Worm (Caenorhabditis elegans) whole organism, dauer: ENCODE data around the gene fipr-4.

Source experiments
- unc-62 ChIP-seq: sonication (generic microtip); optimal IDR thresholded peaks from 2 replicates; lab custom pipeline; 2017; ENCODE audit warnings: missing biosample characterization, missing genetic modification reagents, missing genetic modification characterization

fipr-4 gene

DNA sequence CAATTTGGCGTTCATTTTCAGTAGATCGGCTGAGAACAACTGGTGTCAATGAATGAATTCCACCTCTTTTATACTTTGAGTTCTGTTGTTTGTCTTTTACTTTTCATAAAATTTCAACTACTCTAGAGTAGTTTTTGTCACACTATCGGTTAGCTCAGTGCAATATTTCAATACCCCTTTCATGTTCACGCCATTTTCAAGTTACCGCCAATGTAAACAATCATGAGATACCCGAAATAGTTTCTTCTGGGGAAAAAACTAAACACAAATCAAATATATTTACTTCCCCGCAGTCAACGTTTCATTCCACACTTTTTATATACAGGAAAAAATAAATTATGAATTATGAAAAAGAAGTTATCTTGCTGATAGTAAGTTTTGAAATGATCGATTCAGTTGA lies at the start of gene fipr-4:
TSS of gene fipr-4 (minus strand) at position 101 of the 400 bp plus-strand sequence.
- no peak for TF ChIP-seq unc-62 (GFP tag; lab: Kevin White, UChicago)

DNA sequence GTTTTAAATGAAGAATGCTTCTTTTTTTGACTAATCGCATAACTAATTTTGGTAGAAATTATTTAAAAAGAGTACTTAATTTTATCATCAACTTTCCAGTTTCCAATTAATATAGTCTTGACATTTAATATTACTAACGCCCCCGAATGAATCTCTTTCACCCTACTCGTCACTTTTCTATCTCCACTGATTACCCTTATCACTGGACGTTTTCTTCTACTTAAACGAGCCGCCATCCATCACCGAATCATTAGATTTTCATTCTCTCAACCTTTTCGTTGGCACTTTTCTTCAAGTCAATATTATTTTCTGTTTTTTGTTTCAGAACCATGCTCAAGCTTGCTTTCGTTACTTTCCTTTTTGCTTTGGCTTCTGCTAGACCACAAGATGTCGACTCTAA lies 49.3 kb upstream of the fipr-4 start, which contains the start of gene lys-1:
TSS of gene lys-1 (plus strand) at position 326 of the 400 bp plus-strand sequence.
- TF ChIP-seq unc-62 (GFP tag; lab: Kevin White, UChicago): no peak

DNA sequence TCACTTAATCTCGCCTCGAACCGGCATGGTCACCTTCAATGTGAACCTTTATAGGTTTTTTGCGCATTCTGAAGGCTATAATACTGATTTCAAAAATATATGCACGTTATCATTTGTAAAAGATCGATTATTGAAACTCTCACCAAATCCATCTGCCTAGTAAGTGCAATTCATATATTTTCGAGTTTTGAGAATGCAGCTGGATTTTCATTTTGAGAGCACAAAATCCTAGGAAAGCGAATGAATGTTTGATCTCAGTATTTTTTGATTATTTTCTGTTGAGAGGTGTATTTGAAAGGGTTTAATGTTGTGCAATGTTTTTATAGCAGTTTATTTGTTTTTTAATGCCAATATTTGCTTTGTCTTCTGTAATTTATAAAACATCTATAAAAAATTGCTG lies 47.8 kb upstream of the fipr-4 start:
- no peak for TF ChIP-seq unc-62 (GFP tag; lab: Kevin White, UChicago)

DNA sequence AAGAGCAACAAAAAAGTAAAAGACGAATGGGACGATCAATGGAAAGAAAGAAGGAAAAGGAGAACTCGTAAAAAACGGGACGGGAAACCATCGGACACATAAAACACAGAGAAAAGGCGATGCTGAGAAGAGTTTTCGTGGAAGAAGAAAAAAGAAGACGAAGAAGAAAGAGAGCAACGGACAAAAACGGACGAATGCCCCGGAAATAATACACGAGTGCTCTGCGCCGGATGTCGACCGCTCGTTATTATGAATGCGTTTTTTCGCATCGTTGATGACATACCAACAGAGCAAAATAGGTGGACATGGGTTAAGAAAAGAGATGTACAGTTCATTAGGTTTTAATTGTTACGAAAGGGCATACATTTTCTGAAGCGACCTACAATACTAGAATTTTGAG lies 47.4 kb upstream of the fipr-4 start, which contains the start of gene Y22F5A.11:
TSS of gene Y22F5A.11 (minus strand) at position 28 of the 400 bp plus-strand sequence.
- TF ChIP-seq unc-62 (GFP tag; lab: Kevin White, UChicago): no peak

DNA sequence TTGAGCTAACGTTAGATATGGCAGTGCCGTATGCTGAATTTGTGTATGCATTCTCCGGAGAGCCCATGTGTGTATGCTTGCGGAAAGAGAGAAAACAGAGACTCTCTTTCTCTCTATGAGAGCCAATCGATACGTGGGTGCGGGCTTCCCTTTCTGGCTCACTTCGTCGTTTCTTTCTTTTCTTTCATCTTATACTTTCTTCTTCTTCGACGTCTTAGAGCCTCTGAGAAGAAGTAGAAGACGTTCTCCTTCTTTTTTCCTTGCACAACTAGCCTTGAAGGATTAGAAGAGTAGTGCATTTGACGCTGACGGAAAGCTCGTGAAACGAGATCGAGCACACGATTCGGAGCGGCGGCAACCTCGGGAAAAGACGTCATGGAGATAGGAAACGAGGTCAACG lies 45.6 kb upstream of the fipr-4 start:
- no peak for TF ChIP-seq unc-62 (GFP tag; lab: Kevin White, UChicago)

DNA sequence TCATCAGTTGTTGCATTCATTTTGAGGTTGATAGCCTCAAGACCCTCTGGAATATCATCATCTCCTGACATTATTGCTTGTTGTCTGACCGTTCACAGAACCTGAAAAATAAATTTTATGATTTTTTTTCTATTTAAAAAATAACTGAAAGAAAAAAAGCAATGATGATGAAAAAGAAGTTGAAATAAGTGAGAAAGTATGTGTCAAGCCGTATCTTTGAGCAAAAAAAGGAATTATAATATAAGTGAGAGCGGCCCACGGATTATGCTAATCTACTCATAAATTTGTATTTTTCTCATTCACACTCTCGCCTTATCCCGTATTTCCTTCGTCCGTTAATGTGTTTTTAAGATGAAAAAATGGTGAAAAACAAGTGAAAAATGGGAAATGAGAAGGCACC lies 42.0 kb upstream of the fipr-4 start, which contains the start of gene ric-4:
TSS of gene ric-4 (minus strand) at position 101 of the 400 bp plus-strand sequence.
- TF ChIP-seq unc-62 (GFP tag; lab: Kevin White, UChicago): no peak

DNA sequence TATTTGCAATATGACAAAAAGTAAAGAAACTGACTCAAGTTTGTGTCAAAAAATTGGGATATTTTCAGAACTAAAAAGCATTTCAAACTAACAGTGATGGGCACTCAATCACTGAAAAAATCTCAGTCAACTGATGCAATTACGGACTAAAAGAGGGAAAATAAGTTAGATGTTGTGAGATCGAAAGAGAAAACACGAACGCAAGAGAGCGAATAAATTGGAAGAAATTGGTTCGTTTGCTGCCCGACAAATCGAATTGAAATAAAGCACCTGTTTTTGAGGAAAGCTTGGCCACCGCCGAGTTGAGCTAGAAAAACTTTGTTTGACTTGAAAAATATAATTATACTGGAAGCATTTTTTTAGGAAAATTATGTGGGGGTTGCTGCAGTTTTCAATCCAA lies 37.8 kb upstream of the fipr-4 start:
- TF ChIP-seq unc-62 (GFP tag; lab: Kevin White, UChicago): no peak

DNA sequence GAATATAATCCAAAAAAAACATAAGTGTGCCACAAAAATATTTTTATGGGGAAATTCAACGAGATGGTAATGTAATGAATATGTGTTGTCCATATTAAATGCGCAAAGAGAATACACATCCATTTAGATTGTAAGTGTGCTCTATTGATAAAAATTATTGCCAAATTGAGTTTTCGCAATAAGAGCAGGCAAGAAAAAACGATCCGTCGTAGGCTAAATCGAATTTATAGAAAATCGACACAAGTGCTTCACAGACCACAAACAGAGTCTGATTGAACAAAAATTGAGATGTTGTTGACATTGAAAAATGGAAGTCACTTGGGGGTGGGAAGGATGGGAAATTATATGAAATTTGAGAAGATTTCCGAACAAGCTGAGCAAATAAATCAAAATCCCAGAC lies 36.8 kb upstream of the fipr-4 start:
- no peak for TF ChIP-seq unc-62 (GFP tag; lab: Kevin White, UChicago)

DNA sequence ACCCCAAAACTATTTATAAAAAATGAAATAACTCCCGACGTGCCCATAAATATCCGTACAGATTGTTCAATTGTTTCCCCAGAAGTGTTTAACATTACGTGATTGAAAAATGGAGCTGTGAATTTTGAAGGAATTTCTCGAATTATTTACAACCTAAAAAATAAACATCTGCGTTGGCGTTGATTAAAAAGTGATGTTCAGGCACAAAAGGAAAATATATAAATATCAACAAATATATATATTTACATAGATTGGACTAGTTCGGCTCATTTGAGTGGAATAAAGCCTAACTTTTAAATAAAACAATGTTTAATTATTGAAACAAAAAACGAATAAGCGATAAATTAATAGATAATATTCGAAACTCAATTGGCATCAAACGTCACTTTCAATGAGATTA lies 32.2 kb upstream of the fipr-4 start, which contains the start of gene sri-18:
TSS of gene sri-18 (minus strand) at position 101 of the 400 bp plus-strand sequence.
- no peak for TF ChIP-seq unc-62 (GFP tag; lab: Kevin White, UChicago)

DNA sequence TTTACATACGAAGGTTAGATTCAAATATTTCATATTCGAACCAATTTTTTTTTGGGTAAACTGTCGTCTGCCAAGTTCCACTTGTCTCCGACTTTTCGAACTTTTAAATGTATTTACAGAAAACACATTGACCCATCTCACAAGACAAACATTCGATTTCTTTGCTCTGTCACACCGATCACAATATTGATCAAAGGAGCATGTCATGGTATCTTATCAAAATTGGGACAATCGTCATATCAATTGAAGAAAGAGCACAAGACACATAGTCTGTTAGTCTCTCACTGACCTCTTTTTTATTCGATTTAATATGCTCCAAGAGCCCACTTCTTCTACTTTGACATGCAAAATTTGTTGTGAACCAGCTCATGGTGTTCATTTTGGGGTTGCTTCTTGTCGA lies 27.8 kb upstream of the fipr-4 start, which contains the start of gene nhr-232:
TSS of gene nhr-232 (plus strand) at position 121 of the 400 bp plus-strand sequence.
- TF ChIP-seq unc-62 (GFP tag; lab: Kevin White, UChicago): no peak

DNA sequence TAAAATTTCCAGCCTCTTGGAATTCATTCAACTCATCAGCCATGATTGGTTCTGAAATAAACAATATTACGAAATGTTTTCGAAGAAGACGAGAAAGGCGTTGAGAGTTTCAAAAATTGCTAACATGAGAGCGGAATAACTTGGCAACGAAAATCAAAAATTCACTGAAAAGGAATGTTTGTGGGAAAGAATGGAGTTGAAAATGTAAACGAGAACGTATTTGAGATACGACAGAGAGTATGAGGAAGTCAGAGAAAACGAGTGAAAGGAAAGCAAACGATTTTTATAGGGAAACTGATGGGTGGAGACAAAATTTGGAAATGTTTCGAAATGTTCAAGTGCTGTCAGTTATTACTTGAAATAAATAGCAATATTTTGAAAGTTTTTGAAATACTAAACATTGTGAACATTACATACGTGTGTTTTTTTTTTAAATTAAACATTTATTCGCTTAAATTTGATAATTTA lies 26.8 kb upstream of the fipr-4 start, which contains the start of gene rop-1:
TSS of gene rop-1 (minus strand) at position 51 of the 468 bp plus-strand sequence.
- TF ChIP-seq unc-62 (GFP tag; lab: Kevin White, UChicago): no peak

DNA sequence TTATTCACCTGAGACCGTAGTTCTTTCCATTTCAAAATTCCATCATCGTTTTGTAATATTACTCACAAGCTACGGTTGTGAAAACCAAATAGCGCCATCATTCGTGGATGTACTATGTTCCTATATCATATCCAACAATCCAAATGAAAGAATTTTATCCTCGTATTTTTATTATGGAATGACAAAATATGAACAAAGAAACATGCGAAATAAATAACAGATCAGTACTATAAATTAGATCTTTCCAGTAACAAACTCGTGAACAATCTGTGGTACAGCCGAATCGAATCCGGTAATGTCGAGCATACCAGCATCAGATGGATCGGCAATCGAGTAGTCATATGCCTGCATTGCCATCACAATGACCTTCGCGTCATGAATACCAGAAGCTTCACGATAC lies 24.4 kb upstream of the fipr-4 start:
- TF ChIP-seq unc-62 (GFP tag; lab: Kevin White, UChicago): no peak

DNA sequence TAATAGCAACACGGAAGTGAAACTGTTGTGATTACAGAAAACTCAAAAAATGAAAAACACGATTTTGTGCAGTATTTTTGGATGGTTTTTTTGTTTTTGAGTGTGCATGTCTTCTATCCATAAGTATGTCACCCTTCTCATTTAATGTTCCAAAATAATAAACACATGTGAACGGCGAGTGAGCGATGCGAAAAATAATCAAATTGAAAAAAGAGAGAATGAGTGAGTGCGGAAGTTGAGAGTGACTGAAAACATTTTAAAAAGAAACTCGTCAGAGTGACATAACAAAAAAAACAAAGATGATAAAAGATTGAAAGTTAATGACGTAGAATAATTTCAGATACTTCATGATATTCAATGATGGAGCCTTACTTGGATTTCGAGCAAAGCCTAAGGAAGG lies 21.3 kb upstream of the fipr-4 start:
- TF ChIP-seq unc-62 (GFP tag; lab: Kevin White, UChicago): no peak

DNA sequence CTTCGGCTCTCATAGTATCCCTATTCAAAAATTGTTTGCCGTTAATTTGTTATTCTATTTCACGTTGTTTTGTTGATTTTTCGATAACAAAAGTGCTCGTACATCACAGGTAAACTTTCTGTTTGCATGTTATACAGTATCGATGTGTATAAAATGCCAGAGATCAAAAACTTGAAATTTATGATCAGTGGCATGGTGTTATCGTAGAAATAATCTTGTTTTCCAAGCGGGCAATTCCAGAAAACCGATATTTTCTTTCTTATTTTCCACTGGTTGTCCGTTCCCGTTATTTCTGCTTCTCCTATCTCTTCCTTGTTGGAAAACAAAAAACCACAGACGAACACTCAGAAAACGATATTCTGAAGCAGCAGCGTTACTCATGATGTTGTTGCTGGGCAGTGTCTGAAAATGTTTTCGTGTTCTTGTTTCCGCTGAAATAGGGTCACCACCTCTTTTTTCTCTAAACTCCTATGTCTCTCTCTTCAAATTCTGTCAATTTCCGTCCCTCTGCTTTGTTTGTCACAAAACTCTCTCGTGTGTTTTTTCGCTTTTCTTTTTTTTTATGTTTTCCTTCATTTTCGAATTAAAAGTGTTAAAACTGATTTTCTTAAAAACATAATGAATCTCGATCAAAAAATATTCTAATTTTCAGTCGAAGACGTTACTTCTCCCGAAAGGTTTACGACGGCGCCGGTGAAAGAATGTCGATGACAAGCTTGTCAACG lies 20.2 kb upstream of the fipr-4 start, which contains the start of gene akt-1:
TSS of gene akt-1 (plus strand) at position 651 of the 725 bp plus-strand sequence.
- no peak for TF ChIP-seq unc-62 (GFP tag; lab: Kevin White, UChicago)

DNA sequence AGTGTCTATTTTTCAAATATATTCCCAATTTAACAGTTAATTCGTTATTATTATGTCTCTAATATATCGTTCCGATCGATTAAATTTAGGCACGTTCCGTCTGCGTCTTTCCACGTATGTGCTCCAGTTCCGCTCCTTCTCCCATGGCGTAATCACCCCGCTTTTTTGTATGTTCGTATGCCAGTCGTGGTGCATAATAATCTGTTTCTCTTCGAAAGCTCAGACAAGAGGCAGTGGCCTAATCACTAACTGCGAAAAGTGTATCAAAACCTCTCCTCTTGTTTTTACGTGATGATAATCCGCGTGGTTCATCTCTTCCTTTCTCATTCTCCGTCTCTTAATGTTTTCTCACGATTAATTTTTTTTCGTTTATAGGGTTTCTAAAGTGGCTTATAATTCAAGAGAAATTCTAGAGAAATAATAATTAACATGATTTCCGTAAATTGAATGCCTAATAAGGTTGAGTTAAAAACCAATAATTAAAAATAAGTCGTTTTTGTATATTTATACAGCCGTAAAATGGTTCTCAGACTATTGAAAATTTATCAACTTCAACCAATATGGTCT lies 19.5 kb upstream of the fipr-4 start:
- no peak for TF ChIP-seq unc-62 (GFP tag; lab: Kevin White, UChicago)

DNA sequence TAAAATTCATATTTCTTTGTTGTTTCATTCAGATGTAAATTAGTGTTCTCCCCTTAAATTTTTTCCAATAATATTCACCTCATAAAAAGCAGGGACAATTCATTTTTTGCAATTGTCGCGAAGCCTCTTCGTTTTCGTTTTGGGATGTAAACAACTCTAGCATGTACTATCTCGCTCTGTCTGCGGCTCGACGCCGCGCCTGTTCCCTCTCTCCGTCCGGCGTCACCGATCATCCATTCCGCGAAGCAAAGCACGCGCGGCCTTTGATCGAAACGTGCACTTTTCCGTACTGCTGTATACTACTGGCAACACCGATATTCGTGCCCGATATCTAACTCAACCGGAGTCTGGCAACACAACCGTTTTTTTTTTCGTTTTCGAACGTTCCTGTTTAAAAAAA lies 18.7 kb upstream of the fipr-4 start:
- TF ChIP-seq unc-62 (GFP tag; lab: Kevin White, UChicago): no peak
